Fruit fly (Drosophila melanogaster): ENCODE measurements around the gene Pdcd4.
A peak's percentile ranks its signal among the peaks of the same experiment; 100 is the strongest.

Gene Pdcd4

dm6 chrX:13783534-13783949 lies 28.3 kb upstream of the Pdcd4 start, which contains the start of gene inaE (continued):
- TF ChIP-seq CG32006 (GFP tag; optimal IDR thresholded peaks at IDR 0.05) (peak; percentile 15), eg (GFP tag; IDR thresholded peaks at IDR 0.05) (peak; percentile 47; the same call in 2 of the 3 replicates), CG11902 (GFP tag; optimal IDR thresholded peaks at IDR 0.05) (no peak)

- TF ChIP-seq CG32006 (GFP tag; optimal IDR thresholded peaks at IDR 0.05) = peak; percentile 64
- peak; percentile 72 for TF ChIP-seq pdm3 (GFP tag; optimal IDR thresholded peaks at IDR 0.05)
- peak; percentile 60; the same call in 1 of the 2 replicates for TF ChIP-seq CG15336 (GFP tag; IDR thresholded peaks at IDR 0.05)
- peak; percentile 63 for TF ChIP-seq CG10631 (GFP tag; optimal IDR thresholded peaks at IDR 0.05)
- TF ChIP-seq Gug (GFP tag; IDR thresholded peaks at IDR 0.05) = peak; percentile 58
- peak; percentile 59 for TF ChIP-seq CG3919 (GFP tag; optimal IDR thresholded peaks at IDR 0.05)
- peak; percentile 38 for TF ChIP-seq achi (GFP tag; optimal IDR thresholded peaks at IDR 0.05)
- peak; percentile 53 for TF ChIP-seq CG11762 (GFP tag; optimal IDR thresholded peaks at IDR 0.05; ENCODE audit: insufficient read depth)
- TF ChIP-seq esn (GFP tag; optimal IDR thresholded peaks at IDR 0.05) = peak; percentile 59
- peak; percentile 53 for TF ChIP-seq cyc (GFP tag; optimal IDR thresholded peaks at IDR 0.05)
- peak; percentile 17 for TF ChIP-seq dsx (GFP tag; optimal IDR thresholded peaks at IDR 0.05; ENCODE audit: poor library complexity, severe bottlenecking)
- peak; percentile 51 for TF ChIP-seq Ets21C (GFP tag; optimal IDR thresholded peaks at IDR 0.05)
- TF ChIP-seq Met (GFP tag; optimal IDR thresholded peaks at IDR 0.05) = peak; percentile 62
- TF ChIP-seq fd85E (GFP tag; optimal IDR thresholded peaks at IDR 0.05) = no peak
- no peak for TF ChIP-seq svp (GFP tag)
- peak; percentile 81; the same call in 2 of the 3 replicates for TF ChIP-seq CG6163 (GFP tag; IDR thresholded peaks at IDR 0.05)
- no peak for TF ChIP-seq CG4318 (GFP tag; optimal IDR thresholded peaks at IDR 0.05)
- peak; percentile 26 for TF ChIP-seq CG1621 (tag; optimal IDR thresholded peaks at IDR 0.05)
- TF ChIP-seq fkh (GFP tag; optimal IDR thresholded peaks at IDR 0.05) = peak; percentile 31
- peak; percentile 62 for TF ChIP-seq CG9139 (GFP tag; optimal IDR thresholded peaks at IDR 0.05)
- TF ChIP-seq CG8119 (GFP tag; IDR thresholded peaks at IDR 0.05) = no peak; the same call in 2 of the 3 replicates
- TF ChIP-seq Sox15 (GFP tag; optimal IDR thresholded peaks at IDR 0.05) = peak; percentile 36
- TF ChIP-seq CG6792 (GFP tag; optimal IDR thresholded peaks at IDR 0.05) = peak; percentile 43
- TF ChIP-seq CG31627 (GFP tag; optimal IDR thresholded peaks at IDR 0.05) = peak; percentile 63
- TF ChIP-seq CG3032 (tag; optimal IDR thresholded peaks at IDR 0.05) = peak; percentile 55
- TF ChIP-seq CG6854 (GFP tag; optimal IDR thresholded peaks at IDR 0.05) = no peak
- TF ChIP-seq eg (GFP tag; IDR thresholded peaks at IDR 0.05) = peak; percentile 86
- TF ChIP-seq acj6 (GFP tag; optimal IDR thresholded peaks at IDR 0.05) = peak; percentile 57
- TF ChIP-seq Hr4 (GFP tag; optimal IDR thresholded peaks at IDR 0.05) = peak; percentile 58
- peak; percentile 60 to 78 for TF ChIP-seq ss (GFP tag; optimal IDR thresholded peaks at IDR 0.05)
- no peak for TF ChIP-seq CG11902 (GFP tag; optimal IDR thresholded peaks at IDR 0.05)
- peak; percentile 76 for TF ChIP-seq Eip78C (GFP tag)
- peak; percentile 52 for TF ChIP-seq CG16779 (tag; optimal IDR thresholded peaks at IDR 0.05)
- peak in 1 of 2 experiments; percentile 66 for TF ChIP-seq salr (GFP tag; optimal IDR thresholded peaks at IDR 0.05)
- TF ChIP-seq CG7368 (GFP tag; optimal IDR thresholded peaks at IDR 0.05) = peak; percentile 31
- peak; percentile 70 for TF ChIP-seq CG6276 (GFP tag; optimal IDR thresholded peaks at IDR 0.05)
- TF ChIP-seq CG8632 (GFP tag; optimal IDR thresholded peaks at IDR 0.05) = peak; percentile 12
- peak; percentile 50 for TF ChIP-seq CG10669 (GFP tag; optimal IDR thresholded peaks at IDR 0.05)
- TF ChIP-seq Ets96B (tag; optimal IDR thresholded peaks at IDR 0.05) = peak; percentile 37
- TF ChIP-seq dac (GFP tag; optimal IDR thresholded peaks at IDR 0.05) = peak; percentile 28
- peak; percentile 43 for TF ChIP-seq vri (GFP tag; optimal IDR thresholded peaks at IDR 0.05)
- peak; percentile 36 for TF ChIP-seq Blimp-1 (GFP tag; optimal IDR thresholded peaks at IDR 0.05)
- TF ChIP-seq Eip93F (GFP tag; optimal IDR thresholded peaks at IDR 0.05) = no peak
- TF ChIP-seq Eip75B (GFP tag; optimal IDR thresholded peaks at IDR 0.05) = peak; percentile 67
- peak; percentile 64 for TF ChIP-seq Smox (GFP tag; optimal IDR thresholded peaks at IDR 0.05)
- TF ChIP-seq CG6808 (GFP tag; optimal IDR thresholded peaks at IDR 0.05) = peak; percentile 70
- peak; percentile 3 for TF ChIP-seq fd59A (GFP tag; optimal IDR thresholded peaks at IDR 0.05)
Observed at dm6 chrX:13781739-13782502, 26.7 kb upstream of the Pdcd4 start, which contains the start of the genes CtsB and amrt. Gene CtsB (minus strand): TSS chrX:13782170. Gene amrt (plus strand): TSS chrX:13782459.
